Worm (Caenorhabditis elegans) whole organism, L4 larva: ENCODE data around the gene K07D4.6.

ENCODE experiments used
- F10B5.3 ChIP-seq: sonication (generic microtip); optimal IDR thresholded peaks from 2 replicates; lab custom pipeline; 2016; ENCODE audit warnings: mild to moderate bottlenecking, missing genetic modification characterization, missing compliant biosample characterization
- F26F4.8 ChIP-seq: fragments of 200-800 bp; sonication (Bioruptor generic); conservative IDR thresholded peaks from 2 replicates; pipeline ENCODE4 v1.3.6; 2022; ENCODE audit warnings: missing genetic modification characterization, missing compliant biosample characterization
- F37D6.2 ChIP-seq: sonication (generic microtip); optimal IDR thresholded peaks from 2 replicates; lab custom pipeline; 2016; ENCODE audit warnings: mild to moderate bottlenecking, missing genetic modification characterization, missing compliant biosample characterization
- R02D3.7 ChIP-seq: fragments of 150-350 bp; sonication (generic microtip); optimal IDR thresholded peaks from 3 replicates; lab custom pipeline; 2014; ENCODE audit warnings: missing biosample characterization, missing genetic modification characterization
- Y5F2A.4 ChIP-seq: fragments of 200-800 bp; sonication (Bioruptor generic); optimal IDR thresholded peaks from 2 replicates; lab custom pipeline; 2018; ENCODE audit warnings: mild to moderate bottlenecking, missing genetic modification characterization, missing compliant biosample characterization
- aha-1 ChIP-seq: fragments of 150-350 bp; peaks from one replicate; lab custom pipeline; 2014; ENCODE audit warnings: missing biosample characterization, missing genetic modification characterization
- arid-1 ChIP-seq: fragments of 200-800 bp; sonication (Bioruptor generic); conservative IDR thresholded peaks from 2 replicates; pipeline ENCODE4 v1.3.6; 2022; ENCODE audit warnings: missing genetic modification reagents, missing genetic modification characterization, missing compliant biosample characterization
- ceh-28 ChIP-seq: fragments of 150-350 bp; optimal IDR thresholded peaks from 2 replicates; lab custom pipeline; 2014; ENCODE audit warnings: missing biosample characterization, missing genetic modification reagents, missing genetic modification characterization
- ces-1 ChIP-seq: fragments of 150-350 bp; sonication (generic microtip); optimal IDR thresholded peaks from 4 replicates; lab custom pipeline; 2014; ENCODE audit warnings: missing biosample characterization, missing genetic modification reagents, missing genetic modification characterization
- daf-16 ChIP-seq, 3 experiments: sonication (generic microtip); optimal IDR thresholded peaks; 2 replicates each; lab custom pipeline; 2016 to 2017; ENCODE audit warnings: missing genetic modification characterization in 3 of 3, missing genetic modification reagents in 3 of 3, mild to moderate bottlenecking in 2 of 3, missing compliant biosample characterization in 2 of 3, missing biosample characterization in 1 of 3, moderate library complexity in 1 of 3
- daf-19 ChIP-seq: fragments of 200-800 bp; sonication (Bioruptor generic); conservative IDR thresholded peaks from 2 replicates; pipeline ENCODE4 v1.3.6; 2022; ENCODE audit warnings: missing genetic modification characterization, missing compliant biosample characterization
- dmd-8 ChIP-seq: fragments of 200-800 bp; sonication (Bioruptor generic); IDR thresholded peaks from 2 replicates; pipeline ENCODE4 v1.3.6; 2022; ENCODE audit warnings: missing genetic modification characterization, missing compliant biosample characterization
- egl-43 ChIP-seq: fragments of 200-800 bp; sonication (Bioruptor generic); IDR thresholded peaks from 2 replicates; pipeline ENCODE4 v1.3.6; 2022; ENCODE audit warnings: missing genetic modification reagents, missing genetic modification characterization, missing compliant biosample characterization
- fkh-10 ChIP-seq: fragments of 150-350 bp; optimal IDR thresholded peaks from 2 replicates; lab custom pipeline; 2014; ENCODE audit warnings: missing biosample characterization, missing genetic modification reagents, missing genetic modification characterization
- fos-1 ChIP-seq: fragments of 150-350 bp; optimal IDR thresholded peaks from 2 replicates; lab custom pipeline; 2014; ENCODE audit warnings: missing biosample characterization, missing genetic modification characterization
- hlh-11 ChIP-seq: fragments of 200-800 bp; sonication (Bioruptor generic); optimal IDR thresholded peaks from 2 replicates; lab custom pipeline; 2018; ENCODE audit warnings: mild to moderate bottlenecking, missing genetic modification characterization, missing compliant biosample characterization
- hlh-30 ChIP-seq: sonication (generic microtip); optimal IDR thresholded peaks from 2 replicates; lab custom pipeline; 2017; ENCODE audit warnings: antibody characterized with exemption, mild to moderate bottlenecking, missing genetic modification characterization, missing compliant biosample characterization; ENCODE audit not compliant: insufficient read depth
- lin-1 ChIP-seq: fragments of 200-800 bp; sonication (Bioruptor generic); IDR thresholded peaks from 2 replicates; pipeline ENCODE4 v1.3.6; 2022; ENCODE audit warnings: missing genetic modification reagents, missing genetic modification characterization, missing compliant biosample characterization
- lin-13 ChIP-seq: fragments of 150-350 bp; optimal IDR thresholded peaks from 2 replicates; lab custom pipeline; 2014; ENCODE audit warnings: missing biosample characterization, missing genetic modification reagents, missing genetic modification characterization
- lin-15B ChIP-seq: fragments of 150-350 bp; sonication (generic microtip); optimal IDR thresholded peaks from 3 replicates; lab custom pipeline; 2014; ENCODE audit warnings: missing biosample characterization, missing genetic modification characterization
- lin-29 ChIP-seq: fragments of 200-800 bp; sonication (Bioruptor generic); IDR thresholded peaks from 2 replicates; pipeline ENCODE4 v1.3.6; 2022; ENCODE audit warnings: missing genetic modification reagents, missing genetic modification characterization, missing compliant biosample characterization
- lir-3 ChIP-seq: sonication (generic microtip); optimal IDR thresholded peaks from 2 replicates; lab custom pipeline; 2016; ENCODE audit warnings: mild to moderate bottlenecking, missing genetic modification characterization, missing compliant biosample characterization
- mdt-29 ChIP-seq: fragments of 200-800 bp; sonication (Bioruptor generic); IDR thresholded peaks from 2 replicates; pipeline ENCODE4 v1.3.6; 2022; ENCODE audit warnings: missing genetic modification reagents, missing genetic modification characterization, missing compliant biosample characterization
- mxl-3 ChIP-seq: fragments of 200-800 bp; sonication (Bioruptor generic); optimal IDR thresholded peaks from 2 replicates; lab custom pipeline; 2018; ENCODE audit warnings: mild to moderate bottlenecking, missing genetic modification characterization, missing compliant biosample characterization
- nhr-10 ChIP-seq: fragments of 150-350 bp; optimal IDR thresholded peaks from 2 replicates; lab custom pipeline; 2014; ENCODE audit warnings: missing biosample characterization, missing genetic modification characterization
- nhr-102 ChIP-seq: sonication (generic microtip); optimal IDR thresholded peaks from 2 replicates; lab custom pipeline; 2016; ENCODE audit warnings: mild to moderate bottlenecking, missing genetic modification characterization, moderate library complexity, missing compliant biosample characterization
- nhr-237 ChIP-seq: sonication (generic microtip); optimal IDR thresholded peaks from 2 replicates; lab custom pipeline; 2017; ENCODE audit warnings: missing biosample characterization, missing genetic modification characterization
- pha-4 ChIP-seq, 2 experiments: fragments of 150-350 bp in 1 of 2; fragments of 200-800 bp in 1 of 2; sonication (Bioruptor generic) in 1 of 2; IDR thresholded peaks in 1 of 2; optimal IDR thresholded peaks in 1 of 2; 2 replicates each; pipeline versions ENCODE4 v1.3.6 to Lab custom; 2014 to 2022; ENCODE audit warnings: missing genetic modification characterization in 2 of 2, missing genetic modification reagents in 2 of 2, missing biosample characterization in 1 of 2, missing compliant biosample characterization in 1 of 2
- php-3 ChIP-seq: fragments of 200-800 bp; sonication (Bioruptor generic); IDR thresholded peaks from 2 replicates; pipeline ENCODE4 v1.3.6; 2022; ENCODE audit warnings: missing genetic modification reagents, missing genetic modification characterization, missing compliant biosample characterization
- pqm-1 ChIP-seq: sonication (generic microtip); optimal IDR thresholded peaks from 2 replicates; lab custom pipeline; 2017; ENCODE audit warnings: missing biosample characterization, missing genetic modification characterization
- saeg-2 ChIP-seq: fragments of 200-800 bp; sonication (Bioruptor generic); IDR thresholded peaks from 2 replicates; pipeline ENCODE4 v1.3.6; 2022; ENCODE audit warnings: missing genetic modification reagents, missing genetic modification characterization, missing compliant biosample characterization
- sdz-12 ChIP-seq: fragments of 200-800 bp; sonication (Bioruptor generic); optimal IDR thresholded peaks from 2 replicates; lab custom pipeline; 2018; ENCODE audit warnings: mild to moderate bottlenecking, missing genetic modification characterization, missing compliant biosample characterization
- set-16 ChIP-seq: fragments of 200-800 bp; sonication (Bioruptor generic); IDR thresholded peaks from 2 replicates; pipeline ENCODE4 v1.3.6; 2022; ENCODE audit warnings: missing genetic modification reagents, missing genetic modification characterization, missing compliant biosample characterization
- skn-1 ChIP-seq: fragments of 150-350 bp; optimal IDR thresholded peaks from 2 replicates; lab custom pipeline; 2014; ENCODE audit warnings: missing biosample characterization, missing genetic modification characterization
- unc-62 ChIP-seq, 3 experiments: fragments of 150-350 bp in 1 of 3; sonication (generic microtip); optimal IDR thresholded peaks in 2 of 3; peaks in 1 of 3; 1 replicate in 1 of 3; 2 replicates in 2 of 3; lab custom pipeline; 2014 to 2017; ENCODE audit warnings: missing biosample characterization in 3 of 3, missing genetic modification characterization in 3 of 3, missing genetic modification reagents in 3 of 3, missing genotype in 1 of 3
- zip-11 ChIP-seq: fragments of 200-800 bp; sonication (Bioruptor generic); IDR thresholded peaks from 2 replicates; pipeline ENCODE4 v1.3.6; 2022; ENCODE audit warnings: missing genetic modification characterization, missing compliant biosample characterization
- ztf-11 ChIP-seq: fragments of 150-350 bp; optimal IDR thresholded peaks from 2 replicates; lab custom pipeline; 2014; ENCODE audit warnings: missing biosample characterization, missing genetic modification characterization

The K07D4.6 gene

DNA sequence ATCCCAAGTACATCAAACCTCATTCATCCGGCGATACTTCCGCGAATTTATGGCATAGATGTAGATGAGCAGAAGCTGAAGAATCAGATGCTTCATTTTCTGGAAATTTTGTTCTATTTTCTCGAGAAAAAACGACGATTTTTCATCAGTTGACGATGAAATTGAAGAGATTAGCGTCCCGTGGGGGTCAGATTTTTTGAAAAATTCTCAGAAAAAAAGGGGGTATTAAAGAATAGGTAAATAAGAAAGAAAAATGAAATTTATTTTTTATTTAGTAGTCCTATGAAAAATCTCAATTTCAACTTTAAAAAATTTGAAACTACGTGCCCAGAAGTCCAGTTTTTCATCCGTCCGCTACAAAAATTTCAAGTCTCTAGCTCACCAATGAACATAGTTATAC is 6.9 kb upstream of the K07D4.6 start, which contains the start of gene K07D4.5:
TSS of gene K07D4.5 (minus strand) at position 101 of the 400 bp plus-strand sequence.
- TF ChIP-seq lin-1 = no peak
- no peak for TF ChIP-seq ztf-11 (tag; lab: Kevin White, UChicago)
- TF ChIP-seq ceh-28 (tag; lab: Kevin White, UChicago) = no peak
- TF ChIP-seq egl-43 = no peak
- no peak for TF ChIP-seq Y5F2A.4
- no peak for TF ChIP-seq mdt-29 (GFP tag; lab: Robert Waterston, UW)
- TF ChIP-seq lin-29 (GFP tag; lab: Robert Waterston, UW) = no peak
- TF ChIP-seq saeg-2 (GFP tag; lab: Robert Waterston, UW) = no peak
- no peak for TF ChIP-seq skn-1 (tag; lab: Kevin White, UChicago)

DNA sequence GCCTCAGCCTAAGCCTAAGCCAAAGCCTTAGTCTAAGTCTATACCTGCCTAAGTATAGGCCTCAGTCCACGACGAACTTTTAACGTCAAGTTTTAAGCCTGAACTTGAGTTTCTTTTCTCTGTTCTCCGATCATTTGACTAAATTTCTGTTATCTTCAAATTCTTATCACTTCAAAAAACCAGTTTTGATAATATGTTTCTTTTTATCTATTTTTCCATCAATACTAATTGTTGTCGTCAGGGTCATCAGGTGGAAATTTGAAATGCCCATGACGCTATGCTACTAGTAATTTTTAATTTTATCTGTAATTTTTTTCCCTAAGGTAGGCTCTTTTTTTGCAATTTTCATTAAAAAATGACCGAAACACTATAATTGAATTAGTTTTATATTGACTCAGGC is 7.0 kb downstream of the K07D4.6 start:
- TF ChIP-seq nhr-237 (tag; lab: Kevin White, UChicago) = no peak
- peak; percentile 7 for TF ChIP-seq pqm-1 (tag; lab: Kevin White, UChicago)

DNA sequence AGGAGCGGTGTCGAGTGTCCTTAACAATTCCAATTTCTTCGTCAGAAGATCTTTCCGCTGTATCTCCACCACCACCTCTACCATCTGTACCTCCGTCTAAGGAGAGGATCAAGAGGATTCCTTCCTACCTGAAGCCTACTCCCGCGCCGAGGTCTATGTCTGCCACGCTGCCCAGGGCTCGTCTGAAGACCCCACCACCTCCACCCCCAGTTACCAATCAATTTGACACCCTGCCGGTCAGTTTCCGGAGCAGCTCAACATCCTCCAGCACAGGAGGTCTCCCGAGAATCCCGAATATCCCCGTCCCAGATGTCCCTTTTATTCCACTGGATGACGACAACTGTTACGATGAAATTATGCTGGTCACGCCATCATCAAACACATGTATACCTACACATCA is 10.5 kb downstream of the K07D4.6 start:
- TF ChIP-seq F26F4.8 (GFP tag; lab: Robert Waterston, UW) = no peak
- peak; percentile 79 for TF ChIP-seq set-16 (GFP tag; lab: Robert Waterston, UW)
- peak in 1 of 2 experiments; percentile 44 for TF ChIP-seq unc-62 (GFP tag; optimal IDR thresholded peaks at IDR 0.05 in 1 of 2; lab: Kevin White, UChicago)
- no peak for TF ChIP-seq unc-62 (tag; optimal IDR thresholded peaks at IDR 0.05; lab: Kevin White, UChicago)
- TF ChIP-seq, all 104 proteins: peak for 2

DNA sequence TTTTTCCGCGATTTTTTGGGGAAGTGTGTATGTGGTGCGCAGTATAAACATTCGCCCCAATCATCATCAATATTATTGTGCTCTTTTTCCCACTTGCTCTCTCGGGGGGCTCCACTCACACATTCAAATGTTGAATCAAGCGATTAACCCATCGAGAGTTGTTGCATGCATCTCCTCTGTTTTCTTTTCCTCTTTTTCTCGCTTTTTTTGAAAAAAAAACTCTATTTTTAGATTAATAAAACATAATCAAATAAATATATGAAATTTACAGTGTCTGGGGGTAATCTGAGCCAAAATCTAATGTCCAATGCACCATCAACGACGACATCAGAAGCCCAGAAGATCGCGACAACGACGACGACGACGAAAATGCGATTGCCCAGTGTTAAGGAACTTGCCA is 13.9 kb downstream of the K07D4.6 start, which contains the start of gene ephx-1:
TSS of gene ephx-1 (plus strand) at position 301 of the 400 bp plus-strand sequence.
- 0 out of 2 replicates have a peak, but pooled peaks have one; percentile 2 for TF ChIP-seq dmd-8 (GFP tag; lab: Robert Waterston, UW)
- TF ChIP-seq php-3 (GFP tag; lab: Robert Waterston, UW) = no peak

DNA sequence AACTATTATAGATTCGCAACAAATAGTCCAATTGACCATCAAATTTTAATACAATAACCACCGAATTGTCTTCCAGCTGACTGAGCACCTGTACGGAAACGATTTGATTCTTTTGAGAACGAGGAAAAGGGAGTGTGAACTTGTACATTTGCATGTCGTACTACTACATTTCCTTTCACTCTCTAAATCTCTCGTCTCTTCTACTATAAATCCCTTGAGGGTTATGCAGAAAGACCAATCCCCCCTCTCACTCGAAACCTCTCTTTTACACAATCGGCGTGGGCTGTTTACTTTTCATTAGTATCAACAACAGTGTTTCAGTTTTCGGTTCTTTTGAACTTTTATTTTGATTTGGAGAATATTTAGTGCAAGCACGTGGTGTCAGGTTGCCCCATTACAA is 16.4 kb downstream of the K07D4.6 start:
- TF ChIP-seq unc-62 (GFP tag; optimal IDR thresholded peaks at IDR 0.05 in 1 of 2; lab: Kevin White, UChicago) (peak in 1 of 2 experiments; percentile 46), unc-62 (tag; optimal IDR thresholded peaks at IDR 0.05; lab: Kevin White, UChicago) (no peak), saeg-2 (GFP tag; lab: Robert Waterston, UW) (no peak)
- TF ChIP-seq, all 104 proteins: peak for 1

DNA sequence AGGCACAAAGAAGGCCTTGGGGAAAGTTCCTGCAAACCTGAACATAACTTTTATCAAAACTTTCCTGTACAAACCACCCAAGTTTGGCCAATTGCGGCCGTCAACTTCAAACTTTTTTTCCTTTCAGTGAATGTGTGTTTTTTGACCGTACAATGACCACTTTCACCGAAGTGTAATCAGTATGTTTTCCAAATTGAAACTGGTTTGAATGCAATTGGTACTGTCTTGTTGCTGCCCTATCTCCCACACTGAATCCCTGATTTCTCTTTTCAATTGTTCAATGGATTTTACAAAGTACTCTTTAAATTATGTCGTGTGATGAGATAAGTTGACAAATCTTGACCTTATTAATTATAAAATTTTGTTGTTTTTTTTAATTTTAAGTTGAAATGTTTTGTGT is 18.1 kb downstream of the K07D4.6 start:
- TF ChIP-seq daf-19 (GFP tag; lab: Robert Waterston, UW) (no peak), dmd-8 (GFP tag; lab: Robert Waterston, UW) (no peak), daf-16 (GFP tag; optimal IDR thresholded peaks at IDR 0.05; lab: Kevin White, UChicago) (no peak), daf-16 (tag; optimal IDR thresholded peaks at IDR 0.05; lab: Kevin White, UChicago) (no peak), nhr-102 (tag; lab: Kevin White, UChicago) (no peak), sdz-12 (GFP tag; lab: Kevin White, UChicago) (no peak), pha-4 (GFP tag; IDR thresholded peaks at IDR 0.05; lab: Robert Waterston, UW) (no peak), pha-4 (tag; optimal IDR thresholded peaks at IDR 0.05; lab: Kevin White, UChicago) (no peak), zip-11 (GFP tag; lab: Robert Waterston, UW) (no peak), saeg-2 (GFP tag; lab: Robert Waterston, UW) (no peak), hlh-11 (tag; lab: Kevin White, UChicago) (no peak), fkh-10 (GFP tag; lab: Kevin White, UChicago) (no peak), ces-1 (GFP tag; lab: Kevin White, UChicago) (no peak), ztf-11 (tag; lab: Kevin White, UChicago) (no peak), skn-1 (tag; lab: Kevin White, UChicago) (no peak), R02D3.7 (no peak)

DNA sequence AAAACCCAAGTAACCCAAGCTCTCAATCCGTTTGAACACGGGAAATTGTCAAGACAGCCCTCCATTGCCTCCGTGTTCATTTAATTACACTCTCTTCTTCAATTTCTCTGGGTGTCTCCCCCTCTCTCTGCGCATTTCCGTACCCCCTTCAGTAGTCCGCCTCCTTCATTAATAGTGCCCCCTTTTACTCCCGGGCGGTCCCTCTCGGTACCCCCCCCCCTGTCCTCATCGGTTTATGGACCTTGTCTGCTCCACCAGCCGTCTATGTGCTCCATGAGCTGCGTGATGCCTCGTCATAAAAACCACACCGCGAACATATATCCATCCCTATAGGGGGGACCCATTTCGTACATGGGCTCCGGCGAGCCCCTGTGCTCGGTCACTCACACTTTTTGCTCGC is 19.0 kb downstream of the K07D4.6 start:
- TF ChIP-seq mxl-3 (GFP tag; lab: Kevin White, UChicago) = no peak
- TF ChIP-seq F37D6.2 = no peak
- TF ChIP-seq lin-1 = no peak
- peak; percentile 35 for TF ChIP-seq aha-1 (tag; lab: Kevin White, UChicago)
- no peak for TF ChIP-seq F10B5.3 (tag; lab: Kevin White, UChicago)
- no peak for TF ChIP-seq lin-13 (GFP tag; lab: Kevin White, UChicago)
- TF ChIP-seq set-16 (GFP tag; lab: Robert Waterston, UW) = peak; percentile 76
- no peak for TF ChIP-seq arid-1 (GFP tag; lab: Robert Waterston, UW)
- TF ChIP-seq fos-1 (tag; lab: Kevin White, UChicago) = no peak
- TF ChIP-seq lin-15B (tag; lab: Kevin White, UChicago) = no peak
- no peak for TF ChIP-seq ces-1 (GFP tag; lab: Kevin White, UChicago)
- no peak for TF ChIP-seq hlh-11 (tag; lab: Kevin White, UChicago)
- no peak for TF ChIP-seq nhr-10
- no peak for TF ChIP-seq lir-3 (tag; lab: Kevin White, UChicago)
- TF ChIP-seq egl-43 = no peak
- no peak for TF ChIP-seq hlh-30 (tag; lab: Kevin White, UChicago)
- no peak for TF ChIP-seq daf-19 (GFP tag; lab: Robert Waterston, UW)
